Fruit fly (Drosophila melanogaster): ENCODE results near the gene Mipp1.

The Mipp1 gene

DNA sequence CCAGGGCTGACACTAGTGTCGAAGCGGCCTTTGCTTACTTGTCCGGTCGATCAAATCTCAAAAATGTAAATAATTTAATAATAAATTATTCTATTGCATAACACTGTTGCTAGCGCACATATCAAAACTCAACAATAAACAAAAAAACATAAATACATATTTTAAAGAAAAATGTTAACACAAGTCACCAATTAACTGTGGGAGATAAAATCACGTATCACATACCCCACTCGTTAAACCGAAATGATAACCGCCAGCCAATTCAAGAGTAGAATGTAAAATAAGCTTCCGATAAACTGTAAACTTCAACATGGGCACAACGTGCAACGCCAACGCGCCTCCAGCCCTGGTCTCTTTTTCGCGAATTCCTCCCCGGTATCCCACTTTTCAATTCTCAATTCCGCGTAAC, 29.6 kb upstream of the Mipp1 start, which contains the start of gene Arts (continued):
- TF ChIP-seq ase (GFP tag; IDR thresholded peaks at IDR 0.05) = no peak
- TF ChIP-seq lab (GFP tag; optimal IDR thresholded peaks at IDR 0.05) = no peak
- no peak for TF ChIP-seq danr (GFP tag; IDR thresholded peaks at IDR 0.05)
- no peak for TF ChIP-seq CG16779 (GFP tag; IDR thresholded peaks at IDR 0.05)
- no peak for TF ChIP-seq CG34376 (GFP tag; optimal IDR thresholded peaks at IDR 0.05)
- no peak for TF ChIP-seq CG7271 (tag; optimal IDR thresholded peaks at IDR 0.05)
- no peak for TF ChIP-seq disco-r (GFP tag; optimal IDR thresholded peaks at IDR 0.05)
- no peak for TF ChIP-seq chif (GFP tag; optimal IDR thresholded peaks at IDR 0.05)
- TF ChIP-seq slp2 (GFP tag; optimal IDR thresholded peaks at IDR 0.05) = no peak
- TF ChIP-seq CG3847 (GFP tag; IDR thresholded peaks at IDR 0.05) = no peak
- TF ChIP-seq Drgx (GFP tag; IDR thresholded peaks at IDR 0.05) = no peak
- peak; percentile 66 for TF ChIP-seq sens (GFP tag)
- TF ChIP-seq CG17328 (GFP tag; IDR thresholded peaks at IDR 0.05) = no peak
- no peak for TF ChIP-seq CG17802 (tag; optimal IDR thresholded peaks at IDR 0.05)
- TF ChIP-seq shn (GFP tag; optimal IDR thresholded peaks at IDR 0.05) = no peak
- TF ChIP-seq gcm2 (GFP tag; optimal IDR thresholded peaks at IDR 0.05) = no peak
- no peak for TF ChIP-seq Blimp-1 (GFP tag; optimal IDR thresholded peaks at IDR 0.05)
- no peak for TF ChIP-seq CG10959 (GFP tag; IDR thresholded peaks at IDR 0.05)
- TF ChIP-seq Spps (tag; optimal IDR thresholded peaks at IDR 0.05) = no peak
- TF ChIP-seq Ets97D (GFP tag; optimal IDR thresholded peaks at IDR 0.05) = no peak
- TF ChIP-seq CG4424 (GFP tag; optimal IDR thresholded peaks at IDR 0.05) = peak; percentile 41
- TF ChIP-seq ftz-f1 (GFP tag; optimal IDR thresholded peaks at IDR 0.05) = no peak
- no peak for TF ChIP-seq gsb (GFP tag; IDR thresholded peaks at IDR 0.05)
- TF ChIP-seq bsh (GFP tag; optimal IDR thresholded peaks at IDR 0.05) = no peak
- no peak for TF ChIP-seq CG17385 (GFP tag; optimal IDR thresholded peaks at IDR 0.05)
- TF ChIP-seq Dref (GFP tag; IDR thresholded peaks at IDR 0.05) = no peak
- TF ChIP-seq tap (tag; optimal IDR thresholded peaks at IDR 0.05) = no peak
- TF ChIP-seq CG9437 (GFP tag; optimal IDR thresholded peaks at IDR 0.05) = peak; percentile 20
- peak; percentile 39 for TF ChIP-seq CG12391 (tag; optimal IDR thresholded peaks at IDR 0.05)
- no peak for TF ChIP-seq Neu2 (GFP tag; optimal IDR thresholded peaks at IDR 0.05; ENCODE audit: borderline replicate concordance)
- no peak for TF ChIP-seq CG12219 (GFP tag; optimal IDR thresholded peaks at IDR 0.05)
- no peak for TF ChIP-seq CG11093 (GFP tag; IDR thresholded peaks at IDR 0.05)
- TF ChIP-seq CG17186 (GFP tag; optimal IDR thresholded peaks at IDR 0.05) = peak; percentile 36
- TF ChIP-seq E2f1 (GFP tag; IDR thresholded peaks at IDR 0.05) = no peak
- no peak for TF ChIP-seq caup (GFP tag; optimal IDR thresholded peaks at IDR 0.05; ENCODE audit: severe bottlenecking)
- TF ChIP-seq CG9932 (GFP tag; IDR thresholded peaks at IDR 0.05) = no peak
- no peak for TF ChIP-seq croc (GFP tag; conservative IDR thresholded peaks at IDR 0.05)
- TF ChIP-seq CG13775 (GFP tag; optimal IDR thresholded peaks at IDR 0.05) = peak; percentile 61
- TF ChIP-seq CG17568 (GFP tag; optimal IDR thresholded peaks at IDR 0.05) = no peak
- no peak for TF ChIP-seq CG4854 (GFP tag; optimal IDR thresholded peaks at IDR 0.05)
- TF ChIP-seq CG16863 (GFP tag; optimal IDR thresholded peaks at IDR 0.05) = no peak
- no peak for TF ChIP-seq HLHmδ (GFP tag; optimal IDR thresholded peaks at IDR 0.05)
- TF ChIP-seq Ada2b (GFP tag; IDR thresholded peaks at IDR 0.05) = no peak
- TF ChIP-seq CG4404 (GFP tag; IDR thresholded peaks at IDR 0.05) = no peak
- peak; percentile 26 for TF ChIP-seq CG4328 (GFP tag; optimal IDR thresholded peaks at IDR 0.05)
- TF ChIP-seq B-H2 (GFP tag; optimal IDR thresholded peaks at IDR 0.05) = peak; percentile 20
- TF ChIP-seq pnt (GFP tag; optimal IDR thresholded peaks at IDR 0.05) = no peak
- no peak for TF ChIP-seq MTF-1 (GFP tag; optimal IDR thresholded peaks at IDR 0.05; ENCODE audit: borderline replicate concordance)
- no peak for TF ChIP-seq lmd (GFP tag; IDR thresholded peaks at IDR 0.05)
- TF ChIP-seq CG18599 (GFP tag; optimal IDR thresholded peaks at IDR 0.05) = peak; percentile 44
- TF ChIP-seq stc (GFP tag; IDR thresholded peaks at IDR 0.05) = no peak
- TF ChIP-seq sob (GFP tag; IDR thresholded peaks at IDR 0.05) = no peak
